Worm (Caenorhabditis elegans) whole organism, mixed stage, embryonic: ENCODE results near the gene rpb-6.

ENCODE experiments used
- tbx-8 ChIP-seq: fragments of 200-800 bp; sonication (Bioruptor generic); optimal IDR thresholded peaks from 2 replicates; lab custom pipeline; 2018; ENCODE audit warnings: mild to moderate bottlenecking, missing genetic modification characterization, moderate library complexity, missing compliant biosample characterization
- unc-62 ChIP-seq: fragments of 150-350 bp; optimal IDR thresholded peaks from 2 replicates; lab custom pipeline; 2014; ENCODE audit warnings: missing biosample characterization, missing genetic modification reagents, missing genetic modification characterization

DNA sequence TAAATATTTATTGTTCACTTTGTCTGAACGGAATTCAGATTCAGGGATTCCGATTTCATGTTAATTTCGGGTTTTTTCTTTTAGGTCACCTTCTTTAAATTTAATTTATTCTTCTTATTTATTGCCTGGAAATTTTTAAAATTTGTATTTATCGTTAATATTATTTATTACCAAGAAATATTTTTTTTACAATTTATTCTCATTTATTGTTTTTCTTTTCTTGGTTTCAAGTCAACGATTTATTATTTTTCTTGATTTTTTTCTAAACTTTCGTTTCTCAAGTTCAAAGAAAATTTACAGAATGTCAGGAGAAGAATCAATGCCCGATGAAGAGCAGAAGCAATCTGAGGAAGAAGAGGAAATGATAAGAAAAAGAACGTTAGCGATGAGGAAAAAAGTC lies 8.6 kb downstream of the rpb-6 start, which contains the start of gene crn-3:
- TF ChIP-seq tbx-8 (no peak), unc-62 (GFP tag; lab: Kevin White, UChicago) (no peak)
